Fruit fly (Drosophila melanogaster): ENCODE measurements around the gene mid.

The mid gene

dm6 chr2L:5444675-5445074, 16.8 kb upstream of the mid start (continued):
- peak; percentile 63 for TF ChIP-seq achi (GFP tag; optimal IDR thresholded peaks at IDR 0.05)
- peak; percentile 50 for TF ChIP-seq CG31627 (GFP tag; optimal IDR thresholded peaks at IDR 0.05)
- peak; percentile 76 to 81 for TF ChIP-seq ss (GFP tag; optimal IDR thresholded peaks at IDR 0.05)
- peak; percentile 80 for TF ChIP-seq CG6808 (GFP tag; optimal IDR thresholded peaks at IDR 0.05)
- peak; percentile 25 for TF ChIP-seq Sox14 (GFP tag; optimal IDR thresholded peaks at IDR 0.05)
- peak; percentile 74 for TF ChIP-seq CG6792 (GFP tag; optimal IDR thresholded peaks at IDR 0.05)
- peak; percentile 74 for TF ChIP-seq Met (GFP tag; optimal IDR thresholded peaks at IDR 0.05)
- peak; percentile 87 for TF ChIP-seq CG6163 (GFP tag; IDR thresholded peaks at IDR 0.05)
- TF ChIP-seq CG9139 (GFP tag; optimal IDR thresholded peaks at IDR 0.05) = peak; percentile 69
- TF ChIP-seq Ets21C (GFP tag; optimal IDR thresholded peaks at IDR 0.05) = peak; percentile 13
- TF ChIP-seq CG8119 (GFP tag; IDR thresholded peaks at IDR 0.05) = peak; percentile 49
- peak; percentile 4 for TF ChIP-seq Hr4 (GFP tag; optimal IDR thresholded peaks at IDR 0.05)
- peak; percentile 70 for TF ChIP-seq eg (GFP tag; IDR thresholded peaks at IDR 0.05)
- peak; percentile 75 for TF ChIP-seq Ets96B (tag; optimal IDR thresholded peaks at IDR 0.05)
- 0 out of 2 replicates have a peak, but pooled peaks have one; percentile 29 for TF ChIP-seq Gug (GFP tag; IDR thresholded peaks at IDR 0.05)
- peak; percentile 73 for TF ChIP-seq Eip75B (GFP tag; optimal IDR thresholded peaks at IDR 0.05)
- TF ChIP-seq Eip78C (GFP tag) = peak; percentile 93
- TF ChIP-seq CG11902 (GFP tag; optimal IDR thresholded peaks at IDR 0.05) = peak; percentile 35
- TF ChIP-seq Smox (GFP tag; optimal IDR thresholded peaks at IDR 0.05) = peak; percentile 67
- TF ChIP-seq CG10669 (GFP tag; optimal IDR thresholded peaks at IDR 0.05) = peak; percentile 78
- peak; percentile 30 to 31 for TF ChIP-seq salr (GFP tag; optimal IDR thresholded peaks at IDR 0.05)

- TF ChIP-seq acj6 (GFP tag; optimal IDR thresholded peaks at IDR 0.05) (peak; percentile 10), Ets96B (tag; optimal IDR thresholded peaks at IDR 0.05) (peak; percentile 8), Blimp-1 (GFP tag; optimal IDR thresholded peaks at IDR 0.05) (no peak), Eip78C (GFP tag) (peak; percentile 7), CG3032 (tag; optimal IDR thresholded peaks at IDR 0.05) (peak; percentile 13), ss (GFP tag; optimal IDR thresholded peaks at IDR 0.05) (no peak), CG8632 (GFP tag; optimal IDR thresholded peaks at IDR 0.05) (peak; percentile 21)
These were observed 15.8 kb upstream of the mid start for dm6 chr2L:5445488-5446171.

- 0 out of 3 replicates have a peak, but pooled peaks have one; percentile 13 for TF ChIP-seq CG6163 (GFP tag; IDR thresholded peaks at IDR 0.05)
- no peak for TF ChIP-seq fd85E (GFP tag; optimal IDR thresholded peaks at IDR 0.05)
These were observed 15.2 kb upstream of the mid start for dm6 chr2L:5446202-5446601.

dm6 chr2L:5447241-5447640, 14.2 kb upstream of the mid start:
- TF ChIP-seq CG8632 (GFP tag; optimal IDR thresholded peaks at IDR 0.05) (no peak), eg (GFP tag; IDR thresholded peaks at IDR 0.05) (no peak), Hr4 (GFP tag; optimal IDR thresholded peaks at IDR 0.05) (no peak), CG15336 (GFP tag; IDR thresholded peaks at IDR 0.05) (no peak), Smox (GFP tag; optimal IDR thresholded peaks at IDR 0.05) (no peak), Sox102F (GFP tag; optimal IDR thresholded peaks at IDR 0.05) (no peak), Blimp-1 (GFP tag; optimal IDR thresholded peaks at IDR 0.05) (no peak), fd59A (GFP tag; optimal IDR thresholded peaks at IDR 0.05) (no peak), CG7368 (GFP tag; optimal IDR thresholded peaks at IDR 0.05) (no peak), vri (GFP tag; optimal IDR thresholded peaks at IDR 0.05) (no peak), Eip93F (GFP tag; optimal IDR thresholded peaks at IDR 0.05) (no peak), CG32006 (GFP tag; optimal IDR thresholded peaks at IDR 0.05) (no peak), salr (GFP tag; optimal IDR thresholded peaks at IDR 0.05) (no peak), CG34406 (GFP tag; optimal IDR thresholded peaks at IDR 0.05) (no peak), CG10631 (GFP tag; optimal IDR thresholded peaks at IDR 0.05) (no peak), fd85E (GFP tag; optimal IDR thresholded peaks at IDR 0.05) (no peak), CG6276 (GFP tag; optimal IDR thresholded peaks at IDR 0.05) (no peak), CG11294 (GFP tag; IDR thresholded peaks at IDR 0.05) (no peak), CG6808 (GFP tag; optimal IDR thresholded peaks at IDR 0.05) (no peak), CG10669 (GFP tag; optimal IDR thresholded peaks at IDR 0.05) (no peak)

All from whole organism, prepupa.